Fruit fly (Drosophila melanogaster) whole organism, prepupa: ENCODE measurements around the gene sunn.

Source experiments
- CG10669 ChIP-seq: fragments of 200-800 bp; sonication (Bioruptor generic); optimal IDR thresholded peaks from 3 replicates; lab custom pipeline; 2018; ENCODE audit warnings: missing biosample characterization, mild to moderate bottlenecking, missing genetic modification characterization, moderate library complexity
- CG11902 ChIP-seq: fragments of 200-800 bp; sonication (Bioruptor generic); optimal IDR thresholded peaks from 3 replicates; lab custom pipeline; 2016; ENCODE audit warnings: missing biosample characterization, missing genetic modification characterization
- CG15336 ChIP-seq: fragments of 200-800 bp; sonication (Bioruptor generic); IDR thresholded peaks from 2 replicates; pipeline ENCODE4 v1.3.6; 2022; ENCODE audit warnings: missing biosample characterization, missing genetic modification characterization
- CG1621 ChIP-seq: fragments of 200-800 bp; sonication (Bioruptor generic); optimal IDR thresholded peaks from 3 replicates; lab custom pipeline; 2018; ENCODE audit warnings: missing biosample characterization, mild to moderate bottlenecking, missing genetic modification characterization
- CG16779 ChIP-seq: fragments of 200-800 bp; sonication (Bioruptor generic); optimal IDR thresholded peaks from 3 replicates; lab custom pipeline; 2017; ENCODE audit warnings: missing biosample characterization, mild to moderate bottlenecking, missing genetic modification characterization
- CG31627 ChIP-seq: fragments of 200-800 bp; sonication (Bioruptor generic); optimal IDR thresholded peaks from 3 replicates; lab custom pipeline; 2016; ENCODE audit warnings: missing biosample characterization, missing genetic modification characterization
- CG3919 ChIP-seq: fragments of 200-800 bp; sonication (Bioruptor generic); optimal IDR thresholded peaks from 3 replicates; lab custom pipeline; 2016; ENCODE audit warnings: missing biosample characterization, missing genetic modification characterization
- CG6276 ChIP-seq: fragments of 200-800 bp; sonication (Bioruptor generic); optimal IDR thresholded peaks from 2 replicates; lab custom pipeline; 2017; ENCODE audit warnings: missing biosample characterization, mild to moderate bottlenecking, missing genetic modification characterization
- CG6792 ChIP-seq: fragments of 200-800 bp; sonication (Bioruptor generic); optimal IDR thresholded peaks from 3 replicates; lab custom pipeline; 2016; ENCODE audit warnings: missing biosample characterization, missing genetic modification characterization
- CG6808 ChIP-seq: fragments of 200-800 bp; sonication (Bioruptor generic); optimal IDR thresholded peaks from 3 replicates; lab custom pipeline; 2017; ENCODE audit warnings: missing biosample characterization, missing genetic modification characterization, mild to moderate bottlenecking, moderate library complexity, missing genetic modification reagents
- CG7368 ChIP-seq: fragments of 200-800 bp; sonication (Bioruptor generic); optimal IDR thresholded peaks from 3 replicates; lab custom pipeline; 2016; ENCODE audit warnings: missing biosample characterization, missing genetic modification characterization
- CG8119 ChIP-seq: fragments of 200-800 bp; sonication (Bioruptor generic); IDR thresholded peaks from 3 replicates; pipeline ENCODE4 v1.3.6; 2022; ENCODE audit warnings: missing biosample characterization, missing genetic modification characterization
- CG8319 ChIP-seq: fragments of 200-800 bp; sonication (Bioruptor generic); optimal IDR thresholded peaks from 3 replicates; lab custom pipeline; 2016; ENCODE audit warnings: missing biosample characterization, missing genetic modification characterization
- CG8632 ChIP-seq: fragments of 200-800 bp; sonication (Bioruptor generic); optimal IDR thresholded peaks from 3 replicates; lab custom pipeline; 2016; ENCODE audit warnings: missing biosample characterization, missing genetic modification characterization
- CG9139 ChIP-seq: fragments of 200-800 bp; sonication (Bioruptor generic); optimal IDR thresholded peaks from 3 replicates; lab custom pipeline; 2017; ENCODE audit warnings: missing biosample characterization, mild to moderate bottlenecking, missing genetic modification characterization
- Eip75B ChIP-seq: fragments of 200-800 bp; sonication (Bioruptor generic); optimal IDR thresholded peaks from 3 replicates; lab custom pipeline; 2016; ENCODE audit warnings: missing biosample characterization, missing genetic modification characterization
- Ets96B ChIP-seq: fragments of 200-800 bp; optimal IDR thresholded peaks from 2 replicates; lab custom pipeline; 2019; ENCODE audit warnings: missing biosample characterization, mild to moderate bottlenecking, missing genetic modification characterization, moderate library complexity
- Hr39 ChIP-seq: fragments of 200-800 bp; sonication (Bioruptor generic); optimal IDR thresholded peaks from 2 replicates; lab custom pipeline; 2016; ENCODE audit warnings: missing biosample characterization, missing genetic modification characterization
- Smox ChIP-seq: fragments of 200-800 bp; sonication (Bioruptor generic); optimal IDR thresholded peaks from 3 replicates; lab custom pipeline; 2016; ENCODE audit warnings: missing biosample characterization, missing genetic modification characterization
- Sox14 ChIP-seq: fragments of 200-800 bp; sonication (Bioruptor generic); optimal IDR thresholded peaks from 3 replicates; lab custom pipeline; 2016; ENCODE audit warnings: missing biosample characterization, missing genetic modification characterization
- achi ChIP-seq: fragments of 200-800 bp; sonication (Bioruptor generic); optimal IDR thresholded peaks from 3 replicates; lab custom pipeline; 2016; ENCODE audit warnings: missing biosample characterization, missing genetic modification characterization
- dsx ChIP-seq: fragments of 200-800 bp; optimal IDR thresholded peaks from 3 replicates; lab custom pipeline; 2019; ENCODE audit warnings: missing biosample characterization, mild to moderate bottlenecking, missing genetic modification characterization, moderate library complexity; ENCODE audit not compliant: poor library complexity, severe bottlenecking
- eg ChIP-seq: fragments of 200-800 bp; sonication (Bioruptor generic); IDR thresholded peaks from 3 replicates; pipeline ENCODE4 v1.3.6; 2022; ENCODE audit warnings: missing biosample characterization, missing genetic modification characterization
- fd59A ChIP-seq: fragments of 200-800 bp; sonication (Bioruptor generic); optimal IDR thresholded peaks from 2 replicates; lab custom pipeline; 2017; ENCODE audit warnings: missing biosample characterization, mild to moderate bottlenecking, missing genetic modification characterization, missing genetic modification reagents
- fd85E ChIP-seq: fragments of 200-800 bp; sonication (Bioruptor generic); optimal IDR thresholded peaks from 3 replicates; lab custom pipeline; 2016; ENCODE audit warnings: missing biosample characterization, missing genetic modification characterization
- fkh ChIP-seq: fragments of 200-800 bp; sonication (Bioruptor generic); optimal IDR thresholded peaks from 3 replicates; lab custom pipeline; 2017; ENCODE audit warnings: missing biosample characterization, mild to moderate bottlenecking, missing genetic modification characterization, moderate library complexity
- lz ChIP-seq: fragments of 200-800 bp; sonication (Bioruptor generic); optimal IDR thresholded peaks from 3 replicates; lab custom pipeline; 2016; ENCODE audit warnings: missing biosample characterization, missing genetic modification characterization
- salr ChIP-seq, 2 experiments: fragments of 200-800 bp; sonication (Bioruptor generic); optimal IDR thresholded peaks; 3 replicates each; lab custom pipeline; 2016 to 2018; ENCODE audit warnings: missing biosample characterization in 2 of 2, missing genetic modification characterization in 2 of 2, mild to moderate bottlenecking in 1 of 2
- spab ChIP-seq: fragments of 200-800 bp; sonication (Bioruptor generic); optimal IDR thresholded peaks from 2 replicates; lab custom pipeline; 2017; ENCODE audit warnings: missing biosample characterization, mild to moderate bottlenecking, missing genetic modification characterization, missing genetic modification reagents
- ss ChIP-seq, 2 experiments: fragments of 200-800 bp; sonication (Bioruptor generic); optimal IDR thresholded peaks; 2 replicates in 1 of 2; 3 replicates in 1 of 2; lab custom pipeline; 2017 to 2018; ENCODE audit warnings: mild to moderate bottlenecking in 2 of 2, missing biosample characterization in 2 of 2, missing genetic modification characterization in 2 of 2, moderate library complexity in 1 of 2
- svp ChIP-seq: fragments of 200-800 bp; sonication (Bioruptor generic); peaks from one replicate; lab custom pipeline; 2016; ENCODE audit warnings: missing biosample characterization, missing genetic modification characterization
- vri ChIP-seq: fragments of 200-800 bp; sonication (Bioruptor generic); optimal IDR thresholded peaks from 3 replicates; lab custom pipeline; 2016; ENCODE audit warnings: missing biosample characterization, mild to moderate bottlenecking, missing genetic modification characterization

sunn gene

DNA sequence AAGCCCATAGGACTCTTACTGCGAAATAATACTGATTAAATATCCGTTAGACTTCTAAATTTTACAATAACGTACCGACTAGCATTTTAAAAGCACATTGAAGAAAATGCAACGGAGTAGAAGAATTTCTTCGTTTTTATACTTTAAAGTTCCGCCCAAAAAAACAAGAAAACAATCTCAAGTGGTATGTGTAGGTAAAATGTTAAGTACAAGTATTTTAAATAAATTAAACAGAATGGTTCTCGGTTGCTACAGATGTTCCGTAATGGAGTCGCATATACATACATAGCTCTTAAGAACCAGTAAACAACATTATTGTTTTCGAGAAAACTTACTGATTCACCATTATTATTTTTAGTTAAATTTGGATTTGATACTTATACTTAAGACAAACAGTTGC is 43.9 kb downstream of the sunn start, which contains the start of gene Muc68D:
TSS of gene Muc68D (minus strand) at position 101 of the 400 bp plus-strand sequence.
- TF ChIP-seq CG16779 (no peak), CG8319 (no peak), CG6276 (GFP tag; lab: Kevin White, UChicago) (no peak), eg (no peak), fkh (GFP tag; lab: Kevin White, UChicago) (no peak), CG8632 (no peak), achi (GFP tag; lab: Kevin White, UChicago) (no peak), spab (GFP tag; lab: Kevin White, UChicago) (no peak), ss (GFP tag; optimal IDR thresholded peaks at IDR 0.05; lab: Kevin White, UChicago) (no peak), CG1621 (tag; lab: Kevin White, UChicago) (no peak), salr (GFP tag; optimal IDR thresholded peaks at IDR 0.05; lab: Kevin White, UChicago) (no peak), CG31627 (no peak), Hr39 (GFP tag; lab: Kevin White, UChicago) (no peak), lz (GFP tag; lab: Kevin White, UChicago) (no peak), CG6792 (no peak), CG9139 (no peak), CG10669 (GFP tag; lab: Kevin White, UChicago) (no peak), CG3919 (GFP tag; lab: Kevin White, UChicago) (no peak), vri (GFP tag; lab: Kevin White, UChicago) (no peak), CG6808 (no peak)

- TF ChIP-seq vri (GFP tag; lab: Kevin White, UChicago): peak; percentile 77
- no peak for TF ChIP-seq Eip75B (GFP tag; lab: Kevin White, UChicago)
These were observed 44.5 kb downstream of the sunn start for dm6 chr3L:11772608-11773017.

DNA sequence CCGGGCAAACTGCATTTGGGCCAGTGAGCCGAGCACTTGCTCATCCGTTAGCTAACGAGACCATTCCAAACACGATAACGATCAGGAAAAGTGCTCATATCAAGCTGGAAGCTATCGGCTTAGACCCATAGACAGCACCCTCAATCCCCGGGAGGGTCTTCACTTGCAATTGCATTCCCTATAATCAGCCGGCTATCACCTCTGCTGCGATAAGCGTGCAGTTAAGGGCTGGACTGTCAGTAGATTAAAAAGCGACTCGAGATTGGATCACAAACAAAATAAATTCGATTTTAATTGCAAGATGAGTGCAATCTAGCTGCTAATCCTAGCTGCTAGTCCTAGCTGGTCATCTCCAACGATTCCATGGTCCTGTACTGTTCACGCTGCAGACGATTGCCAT is 45.6 kb downstream of the sunn start:
- TF ChIP-seq svp (GFP tag; lab: Kevin White, UChicago): peak; percentile 77
- no peak for TF ChIP-seq CG11902 (GFP tag; lab: Kevin White, UChicago)
- TF ChIP-seq CG7368 (GFP tag; lab: Kevin White, UChicago): no peak
- TF ChIP-seq CG16779: no peak
- no peak for TF ChIP-seq achi (GFP tag; lab: Kevin White, UChicago)
- no peak for TF ChIP-seq CG3919 (GFP tag; lab: Kevin White, UChicago)

- TF ChIP-seq CG15336: no peak
- no peak for TF ChIP-seq lz (GFP tag; lab: Kevin White, UChicago)
- no peak for TF ChIP-seq Smox
- no peak for TF ChIP-seq Ets96B (tag; lab: Kevin White, UChicago)
- no peak for TF ChIP-seq fd59A (GFP tag; lab: Kevin White, UChicago)
- no peak for TF ChIP-seq CG7368 (GFP tag; lab: Kevin White, UChicago)
- TF ChIP-seq CG6808: no peak
- no peak for TF ChIP-seq salr (GFP tag; optimal IDR thresholded peaks at IDR 0.05; lab: Kevin White, UChicago)
- TF ChIP-seq CG10669 (GFP tag; lab: Kevin White, UChicago): no peak
- TF ChIP-seq CG8119 (GFP tag; lab: Robert Waterston, UW): no peak
These were observed 46.3 kb downstream of the sunn start, which contains the start of gene Tim13 for dm6 chr3L:11774401-11774800. Tim13 (minus strand) TSS chr3L:11774501.

DNA sequence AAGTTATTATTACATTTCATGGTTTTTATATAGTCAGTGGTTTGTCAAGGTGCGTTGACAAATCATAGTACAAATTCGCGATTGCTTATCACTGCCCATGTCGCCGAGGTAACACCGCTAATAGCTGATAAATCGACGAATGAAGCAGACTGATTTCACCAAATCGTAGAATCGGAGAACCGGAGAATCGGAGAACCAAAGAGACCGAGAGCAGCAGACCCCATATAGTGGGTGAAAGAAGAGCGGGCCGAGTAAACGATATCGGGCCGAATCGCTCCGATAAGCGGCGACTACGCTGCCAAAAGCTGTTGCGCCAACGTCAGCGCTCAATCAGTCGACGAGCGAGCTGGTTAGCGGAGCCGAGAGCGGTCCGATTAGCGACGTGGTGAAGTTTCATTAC is 48.6 kb downstream of the sunn start, which contains the start of gene CG14131:
TSS of gene CG14131 (plus strand) at position 343 of the 400 bp plus-strand sequence.
- TF ChIP-seq fd85E (GFP tag; lab: Kevin White, UChicago): no peak
- TF ChIP-seq dsx: no peak
- TF ChIP-seq Sox14 (GFP tag; lab: Kevin White, UChicago): peak; percentile 17
- peak; percentile 78 for TF ChIP-seq vri (GFP tag; lab: Kevin White, UChicago)
